Worm (Caenorhabditis elegans): ENCODE measurements around the gene nhr-7.

The nhr-7 gene

DNA sequence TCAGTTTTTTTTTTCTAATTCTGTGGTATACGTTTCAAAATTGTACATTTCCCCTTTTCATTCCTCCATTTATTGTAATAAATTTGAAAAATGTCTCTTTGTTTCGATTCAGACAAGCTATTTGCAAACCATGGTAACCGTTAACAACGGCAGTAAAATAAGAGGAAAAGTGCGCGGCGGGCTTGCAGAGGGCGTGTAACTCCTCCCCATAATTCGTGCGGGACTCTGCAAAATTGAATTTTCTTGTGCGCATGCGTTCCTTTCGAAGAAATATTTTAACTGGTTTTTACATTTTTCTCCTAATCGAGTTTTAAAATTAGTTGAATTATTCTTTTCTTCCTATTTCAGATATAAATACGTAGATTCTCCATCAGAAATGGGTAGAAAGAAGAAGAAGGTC, 39.5 kb upstream of the nhr-7 start, which contains the start of gene znf-207 (continued):
- TF ChIP-seq ama-1 (optimal IDR thresholded peaks at IDR 0.05) (no peak), arid-1 (GFP tag; conservative IDR thresholded peaks at IDR 0.05) (no peak), nhr-237 (tag; optimal IDR thresholded peaks at IDR 0.05) (no peak), F49E8.2 (tag; optimal IDR thresholded peaks at IDR 0.05; ENCODE audit: borderline replicate concordance) (no peak), fkh-10 (GFP tag; optimal IDR thresholded peaks at IDR 0.05) (peak; percentile 23), zag-1 (tag; optimal IDR thresholded peaks at IDR 0.05) (no peak), php-3 (GFP tag; IDR thresholded peaks at IDR 0.05) (no peak), unc-39 (tag; optimal IDR thresholded peaks at IDR 0.05) (no peak), snpc-4 (tag; optimal IDR thresholded peaks at IDR 0.05) (no peak), lir-3 (tag; optimal IDR thresholded peaks at IDR 0.05) (no peak), sdz-12 (GFP tag; optimal IDR thresholded peaks at IDR 0.05) (no peak), nhr-111 (GFP tag; optimal IDR thresholded peaks at IDR 0.05) (no peak), Y48G9A.11 (GFP tag; IDR thresholded peaks at IDR 0.05) (no peak), Y105C5A.15 (GFP tag; IDR thresholded peaks at IDR 0.05) (no peak), pqm-1 (tag; optimal IDR thresholded peaks at IDR 0.05) (no peak), hlh-30 (tag; optimal IDR thresholded peaks at IDR 0.05; ENCODE audit: insufficient read depth) (peak; percentile 23), egl-27 (tag; optimal IDR thresholded peaks at IDR 0.05) (no peak), lin-13 (GFP tag; optimal IDR thresholded peaks at IDR 0.05) (no peak), ZK337.2 (GFP tag; IDR thresholded peaks at IDR 0.05) (no peak), madf-5 (GFP tag; IDR thresholded peaks at IDR 0.05) (no peak), daf-8 (GFP tag; IDR thresholded peaks at IDR 0.05) (no peak), mxl-3 (GFP tag; optimal IDR thresholded peaks at IDR 0.05) (peak; percentile 27), unc-130 (GFP tag; optimal IDR thresholded peaks at IDR 0.05) (no peak), dpl-1 (GFP tag; optimal IDR thresholded peaks at IDR 0.05) (peak; percentile 19), lim-7 (GFP tag; IDR thresholded peaks at IDR 0.05) (no peak), Y75B8A.6 (GFP tag; IDR thresholded peaks at IDR 0.05) (no peak), egl-43 (GFP tag; IDR thresholded peaks at IDR 0.05) (no peak), spr-1 (tag; optimal IDR thresholded peaks at IDR 0.05) (no peak), dmd-9 (GFP tag; IDR thresholded peaks at IDR 0.05) (no peak), mes-2 (tag; optimal IDR thresholded peaks at IDR 0.05; ENCODE audit: poor library complexity, severe bottlenecking) (peak; percentile 81), ceh-44 (GFP tag; IDR thresholded peaks at IDR 0.05) (no peak)

- TF ChIP-seq nhr-6 (tag; optimal IDR thresholded peaks at IDR 0.05), result peak; percentile 72
- no peak for TF ChIP-seq ceh-28 (tag; optimal IDR thresholded peaks at IDR 0.05)
- no peak for TF ChIP-seq nhr-42 (GFP tag; IDR thresholded peaks at IDR 0.05)
- no peak for TF ChIP-seq spr-1 (tag; optimal IDR thresholded peaks at IDR 0.05)
- TF ChIP-seq cey-2 (tag; optimal IDR thresholded peaks at IDR 0.05; ENCODE audit: borderline replicate concordance, insufficient read depth), result no peak
- TF ChIP-seq lin-15B (tag; optimal IDR thresholded peaks at IDR 0.05), result no peak
- no peak for TF ChIP-seq nhr-237 (tag; optimal IDR thresholded peaks at IDR 0.05)
- peak in 1 of 2 experiments; percentile 4 for TF ChIP-seq unc-62 (GFP tag; optimal IDR thresholded peaks at IDR 0.05 in 1 of 2)
- no peak for TF ChIP-seq unc-62 (tag; optimal IDR thresholded peaks at IDR 0.05)
- peak; percentile 54 for TF ChIP-seq mes-2 (tag; optimal IDR thresholded peaks at IDR 0.05; ENCODE audit: poor library complexity, severe bottlenecking)
- TF ChIP-seq ces-1 (GFP tag; optimal IDR thresholded peaks at IDR 0.05), result no peak
- no peak for TF ChIP-seq tag-97 (GFP tag; IDR thresholded peaks at IDR 0.05)
- TF ChIP-seq aly-2 (tag; optimal IDR thresholded peaks at IDR 0.05), result no peak
- peak; percentile 10 for TF ChIP-seq F10B5.3 (tag; optimal IDR thresholded peaks at IDR 0.05)
- TF ChIP-seq fkh-10 (GFP tag; optimal IDR thresholded peaks at IDR 0.05), result no peak
- no peak for TF ChIP-seq duxl-1 (tag; optimal IDR thresholded peaks at IDR 0.05; ENCODE audit: poor library complexity)
- TF ChIP-seq daf-12 (tag; optimal IDR thresholded peaks at IDR 0.05), result no peak
- TF ChIP-seq aha-1 (tag), result peak; percentile 16
- TF ChIP-seq lin-1 (GFP tag; IDR thresholded peaks at IDR 0.05), result no peak
- TF ChIP-seq set-16 (GFP tag; IDR thresholded peaks at IDR 0.05), result no peak
- no peak for TF ChIP-seq ZK337.2 (GFP tag; IDR thresholded peaks at IDR 0.05)
- no peak for TF ChIP-seq nhr-102 (tag; optimal IDR thresholded peaks at IDR 0.05)
- TF ChIP-seq lsy-2 (tag; optimal IDR thresholded peaks at IDR 0.05), result peak in 1 of 2 experiments; percentile 51
- no peak for TF ChIP-seq nhr-77 (tag; optimal IDR thresholded peaks at IDR 0.05)
- no peak for TF ChIP-seq spr-3 (GFP tag; optimal IDR thresholded peaks at IDR 0.05)
- TF ChIP-seq Y105C5A.15 (GFP tag; IDR thresholded peaks at IDR 0.05), result no peak
Observed at ce11 chrIV:11307770-11308169, 36.6 kb upstream of the nhr-7 start.
